Fruit fly (Drosophila melanogaster) whole organism, embryonic: ENCODE measurements around the gene Stt3B.

ENCODE experiments used
- Antp ChIP-seq: fragments of 200-800 bp; sonication (Bioruptor generic); optimal IDR thresholded peaks from 3 replicates; lab custom pipeline; 2016; ENCODE audit warnings: missing biosample characterization, missing genetic modification characterization
- Atf-2 ChIP-seq: fragments of 200-800 bp; sonication (Bioruptor generic); optimal IDR thresholded peaks from 2 replicates; lab custom pipeline; 2016; ENCODE audit warnings: missing biosample characterization, missing genetic modification characterization
- Atf3 ChIP-seq: fragments of 200-800 bp; sonication (Bioruptor generic); optimal IDR thresholded peaks from 3 replicates; lab custom pipeline; 2016; ENCODE audit warnings: missing biosample characterization, missing genetic modification characterization
- B-H2 ChIP-seq: fragments of 200-800 bp; sonication (Bioruptor generic); optimal IDR thresholded peaks from 2 replicates; lab custom pipeline; 2018; ENCODE audit warnings: missing biosample characterization, mild to moderate bottlenecking, missing genetic modification characterization
- Bgb ChIP-seq: fragments of 200-800 bp; sonication (Bioruptor generic); IDR thresholded peaks from 2 replicates; pipeline ENCODE4 v1.3.6; 2022; ENCODE audit warnings: missing biosample characterization, missing genetic modification characterization; ENCODE audit not compliant: partially characterized antibody
- CG1024 ChIP-seq: fragments of 200-800 bp; sonication (Bioruptor generic); IDR thresholded peaks from 2 replicates; pipeline ENCODE4 v1.3.6; 2022; ENCODE audit warnings: missing biosample characterization, missing genetic modification characterization
- CG10431 ChIP-seq: fragments of 200-800 bp; sonication (Bioruptor generic); optimal IDR thresholded peaks from 3 replicates; lab custom pipeline; 2018; ENCODE audit warnings: missing biosample characterization, mild to moderate bottlenecking, missing genetic modification characterization
- CG11504 ChIP-seq: fragments of 200-800 bp; sonication (Bioruptor generic); optimal IDR thresholded peaks from 3 replicates; lab custom pipeline; 2019; ENCODE audit warnings: missing biosample characterization, mild to moderate bottlenecking, missing genetic modification characterization, moderate library complexity
- CG15011 ChIP-seq: fragments of 200-800 bp; sonication (Bioruptor generic); optimal IDR thresholded peaks from 3 replicates; lab custom pipeline; 2018; ENCODE audit warnings: missing biosample characterization, mild to moderate bottlenecking, missing genetic modification characterization
- CG15073 ChIP-seq: fragments of 200-800 bp; sonication (Bioruptor generic); optimal IDR thresholded peaks from 2 replicates; lab custom pipeline; 2016; ENCODE audit warnings: missing biosample characterization, missing genetic modification characterization
- CG15269 ChIP-seq: fragments of 200-800 bp; sonication (Bioruptor generic); optimal IDR thresholded peaks from 2 replicates; lab custom pipeline; 2018; ENCODE audit warnings: missing biosample characterization, mild to moderate bottlenecking, missing genetic modification characterization, moderate library complexity
- CG17359 ChIP-seq: fragments of 200-800 bp; sonication (Bioruptor generic); optimal IDR thresholded peaks from 3 replicates; lab custom pipeline; 2018; ENCODE audit warnings: missing biosample characterization, mild to moderate bottlenecking, missing genetic modification characterization, moderate library complexity
- CG18476 ChIP-seq: fragments of 200-800 bp; sonication (Bioruptor generic); optimal IDR thresholded peaks from 2 replicates; lab custom pipeline; 2016; ENCODE audit warnings: missing biosample characterization, mild to moderate bottlenecking, missing genetic modification characterization
- CG2129 ChIP-seq: fragments of 200-800 bp; sonication (Bioruptor generic); IDR thresholded peaks from 2 replicates; pipeline ENCODE4 v1.3.6; 2022; ENCODE audit warnings: missing biosample characterization, missing genetic modification characterization; ENCODE audit not compliant: partially characterized antibody
- CG2678 ChIP-seq: fragments of 200-800 bp; sonication (Bioruptor generic); optimal IDR thresholded peaks from 3 replicates; lab custom pipeline; 2019; ENCODE audit warnings: missing biosample characterization, mild to moderate bottlenecking, missing genetic modification characterization, moderate library complexity
- CG3163 ChIP-seq: fragments of 200-800 bp; sonication (Bioruptor generic); optimal IDR thresholded peaks from 3 replicates; lab custom pipeline; 2016; ENCODE audit warnings: missing biosample characterization, missing genetic modification characterization
- CG3281 ChIP-seq: fragments of 200-800 bp; sonication (Bioruptor generic); optimal IDR thresholded peaks from 3 replicates; lab custom pipeline; 2017; ENCODE audit warnings: missing biosample characterization, mild to moderate bottlenecking, missing genetic modification characterization
- CG33213 ChIP-seq: fragments of 200-800 bp; sonication (Bioruptor generic); optimal IDR thresholded peaks from 3 replicates; lab custom pipeline; 2016; ENCODE audit warnings: missing biosample characterization, missing genetic modification characterization
- CG5245 ChIP-seq: fragments of 200-800 bp; sonication (Bioruptor generic); optimal IDR thresholded peaks from 3 replicates; lab custom pipeline; 2016; ENCODE audit warnings: missing biosample characterization, missing genetic modification characterization
- CG6254 ChIP-seq: fragments of 200-800 bp; sonication (Bioruptor generic); optimal IDR thresholded peaks from 3 replicates; lab custom pipeline; 2017; ENCODE audit warnings: mild to moderate bottlenecking, missing biosample characterization, missing genetic modification reagents, missing genetic modification characterization
- CG6683 ChIP-seq: fragments of 200-800 bp; sonication (Bioruptor generic); optimal IDR thresholded peaks from 2 replicates; lab custom pipeline; 2017; ENCODE audit warnings: missing biosample characterization, mild to moderate bottlenecking, missing genetic modification characterization, missing genetic modification reagents
- CG8765 ChIP-seq: fragments of 200-800 bp; sonication (Bioruptor generic); IDR thresholded peaks from 2 replicates; pipeline ENCODE4 v1.3.6; 2022; ENCODE audit warnings: missing biosample characterization, missing genetic modification characterization
- CTCF ChIP-seq: fragments of 200-800 bp; sonication (Bioruptor generic); optimal IDR thresholded peaks from 2 replicates; lab custom pipeline; 2017; ENCODE audit warnings: missing biosample characterization, mild to moderate bottlenecking, missing genetic modification characterization, moderate library complexity
- CkIIα-i1 ChIP-seq: fragments of 200-800 bp; sonication (Bioruptor generic); IDR thresholded peaks from 2 replicates; pipeline ENCODE4 v1.3.6; 2022; ENCODE audit warnings: missing biosample characterization, missing genetic modification characterization
- Dfd ChIP-seq, 2 experiments: fragments of >200 bp; optimal IDR thresholded peaks; 2 replicates each; lab custom pipeline; 2017; ENCODE audit warnings: missing biosample characterization in 2 of 2, missing genetic modification characterization in 2 of 2
- Doc2 ChIP-seq: fragments of 200-800 bp; sonication (Bioruptor generic); IDR thresholded peaks from 2 replicates; pipeline ENCODE4 v1.3.6; 2022; ENCODE audit warnings: missing biosample characterization, missing genetic modification characterization
- Dref ChIP-seq: fragments of 200-800 bp; sonication (Bioruptor generic); IDR thresholded peaks from 2 replicates; pipeline ENCODE4 v1.3.6; 2022; ENCODE audit warnings: missing biosample characterization, missing genetic modification characterization
- HLHmδ ChIP-seq: fragments of 200-800 bp; sonication (Bioruptor generic); optimal IDR thresholded peaks from 2 replicates; lab custom pipeline; 2018; ENCODE audit warnings: missing biosample characterization, mild to moderate bottlenecking, missing genetic modification characterization, moderate library complexity
- Mrtf ChIP-seq: fragments of 200-800 bp; sonication (Bioruptor generic); IDR thresholded peaks from 3 replicates; pipeline ENCODE4 v1.3.6; 2022; ENCODE audit warnings: missing biosample characterization, missing genetic modification characterization
- Nf-YC ChIP-seq: fragments of 200-800 bp; optimal IDR thresholded peaks from 3 replicates; lab custom pipeline; 2019; ENCODE audit warnings: missing biosample characterization, mild to moderate bottlenecking, missing genetic modification characterization, moderate library complexity
- Rfx ChIP-seq: fragments of 200-800 bp; sonication (Bioruptor generic); IDR thresholded peaks from 2 replicates; pipeline ENCODE4 v1.3.6; 2022; ENCODE audit warnings: missing biosample characterization, missing genetic modification characterization
- ash1 ChIP-seq: fragments of 200-800 bp; sonication (Bioruptor generic); optimal IDR thresholded peaks from 2 replicates; lab custom pipeline; 2018; ENCODE audit warnings: missing biosample characterization, mild to moderate bottlenecking, missing genetic modification characterization
- bigmax ChIP-seq: fragments of 200-800 bp; sonication (Bioruptor generic); optimal IDR thresholded peaks from 2 replicates; lab custom pipeline; 2018; ENCODE audit warnings: missing biosample characterization, mild to moderate bottlenecking, missing genetic modification characterization
- br ChIP-seq: fragments of >200 bp; optimal IDR thresholded peaks from 2 replicates; lab custom pipeline; 2017
- cg ChIP-seq: fragments of 200-800 bp; sonication (Bioruptor generic); optimal IDR thresholded peaks from 3 replicates; lab custom pipeline; 2019; ENCODE audit warnings: missing biosample characterization, mild to moderate bottlenecking, missing genetic modification characterization, moderate library complexity
- dimm ChIP-seq: fragments of 200-800 bp; sonication (Bioruptor generic); IDR thresholded peaks from 2 replicates; pipeline ENCODE4 v1.3.6; 2022; ENCODE audit warnings: missing biosample characterization, missing genetic modification characterization
- gcm ChIP-seq: fragments of 200-800 bp; sonication (Bioruptor generic); optimal IDR thresholded peaks from 2 replicates; lab custom pipeline; 2019; ENCODE audit warnings: missing biosample characterization, mild to moderate bottlenecking, missing genetic modification characterization, moderate library complexity
- grn ChIP-seq: fragments of 200-800 bp; sonication (Bioruptor generic); optimal IDR thresholded peaks from 3 replicates; lab custom pipeline; 2017; ENCODE audit warnings: missing biosample characterization, missing genetic modification characterization
- insv ChIP-seq, 2 experiments: fragments of 200-800 bp; sonication (Bioruptor generic); optimal IDR thresholded peaks; 3 replicates each; lab custom pipeline; 2016 to 2018; ENCODE audit warnings: missing biosample characterization in 2 of 2, missing genetic modification characterization in 2 of 2
- jumu ChIP-seq: fragments of 200-800 bp; sonication (Bioruptor generic); optimal IDR thresholded peaks from 3 replicates; lab custom pipeline; 2016; ENCODE audit warnings: missing biosample characterization, missing genetic modification characterization
- kah ChIP-seq: fragments of 200-800 bp; sonication (Bioruptor generic); optimal IDR thresholded peaks from 2 replicates; lab custom pipeline; 2018; ENCODE audit warnings: missing biosample characterization, mild to moderate bottlenecking, missing genetic modification characterization
- onecut ChIP-seq: fragments of 200-800 bp; sonication (Bioruptor generic); IDR thresholded peaks from 2 replicates; pipeline ENCODE4 v1.3.6; 2022; ENCODE audit warnings: missing biosample characterization, missing genetic modification characterization
- peb ChIP-seq: fragments of 200-800 bp; sonication (Bioruptor generic); IDR thresholded peaks from 2 replicates; pipeline ENCODE4 v1.3.6; 2022; ENCODE audit warnings: missing biosample characterization, missing genetic modification characterization
- pho ChIP-seq: fragments of 200-800 bp; sonication (Bioruptor generic); optimal IDR thresholded peaks from 2 replicates; lab custom pipeline; 2016; ENCODE audit warnings: missing biosample characterization, missing genetic modification characterization
- pnt ChIP-seq: fragments of 200-800 bp; sonication (Bioruptor generic); optimal IDR thresholded peaks from 3 replicates; lab custom pipeline; 2016; ENCODE audit warnings: missing biosample characterization, missing genetic modification characterization
- ranshi ChIP-seq: fragments of 200-800 bp; sonication (Bioruptor generic); IDR thresholded peaks from 2 replicates; pipeline ENCODE4 v1.3.6; 2022; ENCODE audit warnings: missing biosample characterization, missing genetic modification characterization
- salm ChIP-seq: fragments of 200-800 bp; sonication (Bioruptor generic); optimal IDR thresholded peaks from 2 replicates; lab custom pipeline; 2018; ENCODE audit warnings: missing biosample characterization, mild to moderate bottlenecking, missing genetic modification characterization
- scrt ChIP-seq: fragments of 200-800 bp; sonication (Bioruptor generic); optimal IDR thresholded peaks from 2 replicates; lab custom pipeline; 2018; ENCODE audit warnings: missing biosample characterization, mild to moderate bottlenecking, missing genetic modification characterization, moderate library complexity
- sd ChIP-seq: fragments of 200-800 bp; sonication (Bioruptor generic); optimal IDR thresholded peaks from 3 replicates; lab custom pipeline; 2018; ENCODE audit warnings: missing biosample characterization, mild to moderate bottlenecking, missing genetic modification characterization, moderate library complexity
- sens ChIP-seq: fragments of 200-800 bp; sonication (Bioruptor generic); peaks from one replicate; lab custom pipeline; 2016; ENCODE audit warnings: missing biosample characterization, missing genetic modification characterization
- sisA ChIP-seq: fragments of 200-800 bp; sonication (Bioruptor generic); IDR thresholded peaks from 2 replicates; pipeline ENCODE4 v1.3.6; 2022; ENCODE audit warnings: missing biosample characterization, missing genetic modification characterization
- slou ChIP-seq: fragments of 200-800 bp; sonication (Bioruptor generic); optimal IDR thresholded peaks from 3 replicates; lab custom pipeline; 2016; ENCODE audit warnings: missing biosample characterization, missing genetic modification characterization
- twi ChIP-seq: fragments of 200-800 bp; optimal IDR thresholded peaks from 2 replicates; lab custom pipeline; 2019; ENCODE audit warnings: missing biosample characterization, mild to moderate bottlenecking, missing genetic modification characterization, moderate library complexity
- z ChIP-seq: fragments of 200-800 bp; sonication (Bioruptor generic); IDR thresholded peaks from 3 replicates; pipeline ENCODE4 v1.3.6; 2022; ENCODE audit warnings: missing biosample characterization, missing genetic modification characterization

Stt3B gene

dm6 chr3R:25047504-25047903 is 21.9 kb downstream of the Stt3B start, which contains the start of gene CG11790 (continued):
- no peak for TF ChIP-seq ranshi
- TF ChIP-seq Dfd (GFP tag; optimal IDR thresholded peaks at IDR 0.05; lab: Kevin White, UChicago): no peak
- TF ChIP-seq B-H2 (GFP tag; lab: Kevin White, UChicago): no peak
- TF ChIP-seq sisA (GFP tag; lab: Robert Waterston, UW): no peak
- no peak for TF ChIP-seq CG2678
- TF ChIP-seq CG5245 (GFP tag; lab: Kevin White, UChicago): no peak
- no peak for TF ChIP-seq sens (GFP tag; lab: Kevin White, UChicago)
- TF ChIP-seq br: no peak
- TF ChIP-seq CG6254 (GFP tag; lab: Kevin White, UChicago): no peak
- no peak for TF ChIP-seq Atf-2 (GFP tag; lab: Kevin White, UChicago)
- no peak for TF ChIP-seq HLHmδ (GFP tag; lab: Kevin White, UChicago)
- TF ChIP-seq CG8765 (GFP tag; lab: Robert Waterston, UW): no peak
- TF ChIP-seq CG3281: no peak
- TF ChIP-seq pho (GFP tag; lab: Kevin White, UChicago): no peak
- no peak for TF ChIP-seq kah
- no peak for TF ChIP-seq CTCF
- no peak for TF ChIP-seq grn (GFP tag; lab: Kevin White, UChicago)
- TF ChIP-seq CG11504 (tag; lab: Kevin White, UChicago): no peak
- no peak for TF ChIP-seq gcm (GFP tag; lab: Kevin White, UChicago)
- TF ChIP-seq Nf-YC: no peak
- no peak for TF ChIP-seq z (GFP tag; lab: Robert Waterston, UW)
- peak; percentile 80 for TF ChIP-seq Dref (GFP tag; lab: Robert Waterston, UW)
- TF ChIP-seq Bgb (GFP tag; lab: Robert Waterston, UW): peak; percentile 87
- no peak for TF ChIP-seq Doc2
- TF ChIP-seq CG15011 (GFP tag; lab: Kevin White, UChicago): no peak
- TF ChIP-seq onecut: no peak
- TF ChIP-seq cg (GFP tag; lab: Kevin White, UChicago): no peak
- no peak for TF ChIP-seq salm (tag; lab: Kevin White, UChicago)
- no peak for TF ChIP-seq insv (GFP tag; optimal IDR thresholded peaks at IDR 0.05; lab: Kevin White, UChicago)
- TF ChIP-seq pnt (GFP tag; lab: Kevin White, UChicago): no peak
- TF ChIP-seq CG18476 (GFP tag; lab: Kevin White, UChicago): no peak
- TF ChIP-seq CG2129 (GFP tag; lab: Robert Waterston, UW): peak; percentile 40; the same call in 1 of the 2 replicates
- TF ChIP-seq Antp (GFP tag; lab: Kevin White, UChicago): no peak
- TF ChIP-seq CG3163 (GFP tag; lab: Kevin White, UChicago): no peak
- no peak for TF ChIP-seq CG6683
- TF ChIP-seq sd: no peak
- no peak for TF ChIP-seq CG15269 (tag; lab: Kevin White, UChicago)
- no peak for TF ChIP-seq peb (GFP tag; lab: Robert Waterston, UW)
- TF ChIP-seq CG10431 (GFP tag; lab: Kevin White, UChicago): no peak
- TF ChIP-seq ash1 (GFP tag; lab: Kevin White, UChicago): no peak
- no peak for TF ChIP-seq CG1024 (GFP tag; lab: Robert Waterston, UW)
- no peak for TF ChIP-seq Mrtf (GFP tag; lab: Robert Waterston, UW)
- TF ChIP-seq CG17359 (tag; lab: Kevin White, UChicago): no peak
- TF ChIP-seq jumu: no peak
- no peak for TF ChIP-seq scrt (GFP tag; lab: Kevin White, UChicago)
- no peak for TF ChIP-seq CG33213 (GFP tag; lab: Kevin White, UChicago)
- no peak for TF ChIP-seq twi (tag; lab: Kevin White, UChicago)
- TF ChIP-seq CG15073 (GFP tag; lab: Kevin White, UChicago): no peak
- no peak for TF ChIP-seq dimm
- TF ChIP-seq bigmax (GFP tag; lab: Kevin White, UChicago): no peak
- TF ChIP-seq slou (GFP tag; lab: Kevin White, UChicago): no peak
- TF ChIP-seq Atf3: no peak
- peak; percentile 43; the same call in 1 of the 2 replicates for TF ChIP-seq Rfx (GFP tag; lab: Robert Waterston, UW)
- TF ChIP-seq CkIIα-i1: no peak
